In genomic region chrX:11598839-11599238, ce11 we compare ENCODE assay signal across 1 worm cellular context.
A peak's percentile ranks its signal among the peaks of the same experiment; 100 is the strongest.
TF ChIP-seq lines count a peak whose summit lies in the region.

No protein-coding gene starts in this region.

TF ChIP-seq in whole organism, L1 larva, 84 proteins besides CTCF, POLR2A, EP300 and RAD21 (continued from another document):
- TF ChIP-seq nhr-85 (tag; lab: Kevin White, UChicago), result peak; percentile 72
- TF ChIP-seq isw-1 (GFP tag; IDR thresholded peaks at IDR 0.05; lab: Robert Waterston, UW), result no peak
- no peak for TF ChIP-seq ama-1 (optimal IDR thresholded peaks at IDR 0.05; lab: Kevin White, UChicago)
- no peak for TF ChIP-seq swsn-7 (tag; optimal IDR thresholded peaks at IDR 0.05; lab: Kevin White, UChicago)
- TF ChIP-seq ceh-63 (GFP tag; optimal IDR thresholded peaks at IDR 0.05; lab: Kevin White, UChicago), result no peak
- TF ChIP-seq skn-1 (tag; optimal IDR thresholded peaks at IDR 0.05; lab: Kevin White, UChicago), result no peak
- no peak for TF ChIP-seq sup-37 (GFP tag; optimal IDR thresholded peaks at IDR 0.05; lab: Kevin White, UChicago)
- TF ChIP-seq lir-3 (tag; optimal IDR thresholded peaks at IDR 0.05; lab: Kevin White, UChicago; ENCODE audit: poor library complexity), result no peak
- TF ChIP-seq lin-15B (tag; optimal IDR thresholded peaks at IDR 0.05; lab: Kevin White, UChicago), result no peak
- no peak for TF ChIP-seq zip-4 (GFP tag; optimal IDR thresholded peaks at IDR 0.05; lab: Kevin White, UChicago)
- TF ChIP-seq mdl-1 (tag; optimal IDR thresholded peaks at IDR 0.05; lab: Kevin White, UChicago), result no peak
- no peak for TF ChIP-seq egl-13 (tag; optimal IDR thresholded peaks at IDR 0.05; lab: Kevin White, UChicago)
- TF ChIP-seq efl-1 (optimal IDR thresholded peaks at IDR 0.05; lab: Kevin White, UChicago), result no peak
- no peak for TF ChIP-seq efl-1 (GFP tag; optimal IDR thresholded peaks at IDR 0.05 in 1 of 2; lab: Kevin White, UChicago)
- TF ChIP-seq lsy-2 (tag; optimal IDR thresholded peaks at IDR 0.05; lab: Kevin White, UChicago), result no peak
- no peak for TF ChIP-seq mef-2 (tag; optimal IDR thresholded peaks at IDR 0.05; lab: Kevin White, UChicago)
TF ChIP-seq in whole organism, L1 larva: peak in this region for 7.
